Worm (Caenorhabditis elegans) whole organism, L1 larva: ENCODE results near the gene str-141.
A peak's percentile ranks its signal among the peaks of the same experiment; 100 is the strongest.

ENCODE experiments used
- F16B12.6 ChIP-seq: fragments of 150-350 bp; optimal IDR thresholded peaks from 2 replicates; lab custom pipeline; 2014; ENCODE audit warnings: missing biosample characterization, missing genetic modification characterization
- aly-2 ChIP-seq: fragments of 150-350 bp; optimal IDR thresholded peaks from 2 replicates; lab custom pipeline; 2014; ENCODE audit warnings: missing biosample characterization, missing genetic modification characterization
- efl-1 ChIP-seq, 4 experiments: fragments of 150-350 bp; optimal IDR thresholded peaks in 3 of 4; peaks in 1 of 4; 1 replicate in 1 of 4; 2 replicates in 3 of 4; lab custom pipeline; 2014; ENCODE audit warnings: missing biosample characterization in 2 of 4, missing genetic modification characterization in 2 of 4, missing genetic modification reagents in 2 of 4
- fkh-10 ChIP-seq: sonication (generic microtip); optimal IDR thresholded peaks from 2 replicates; lab custom pipeline; 2017; ENCODE audit warnings: missing biosample characterization, missing genetic modification reagents, missing genetic modification characterization
- irx-1 ChIP-seq: sonication (generic microtip); optimal IDR thresholded peaks from 2 replicates; lab custom pipeline; 2016; ENCODE audit warnings: missing genetic modification characterization, missing compliant biosample characterization
- lsy-2 ChIP-seq, 2 experiments: fragments of 150-350 bp; optimal IDR thresholded peaks; 2 replicates each; lab custom pipeline; 2014; ENCODE audit warnings: missing biosample characterization in 2 of 2, missing genetic modification characterization in 2 of 2
- mab-9 ChIP-seq: fragments of 200-800 bp; sonication (Bioruptor generic); IDR thresholded peaks from 2 replicates; pipeline ENCODE4 v1.3.6; 2022; ENCODE audit warnings: missing genetic modification reagents, missing genetic modification characterization, missing compliant biosample characterization
- nhr-12 ChIP-seq: sonication (generic microtip); optimal IDR thresholded peaks from 2 replicates; lab custom pipeline; 2017; ENCODE audit warnings: missing biosample characterization, missing genetic modification characterization
- nhr-76 ChIP-seq: sonication (generic microtip); optimal IDR thresholded peaks from 2 replicates; lab custom pipeline; 2017; ENCODE audit warnings: missing biosample characterization, missing genetic modification characterization
- nhr-85 ChIP-seq: sonication (generic microtip); peaks from one replicate; lab custom pipeline; 2016; ENCODE audit warnings: missing genetic modification characterization, inconsistent platforms, missing compliant biosample characterization
- pag-3 ChIP-seq: sonication (generic microtip); optimal IDR thresholded peaks from 2 replicates; lab custom pipeline; 2017; ENCODE audit warnings: missing genetic modification characterization, mild to moderate bottlenecking, missing compliant biosample characterization, antibody characterized with exemption, borderline replicate concordance; ENCODE audit not compliant: insufficient read depth
- pqm-1 ChIP-seq: sonication (generic microtip); optimal IDR thresholded peaks from 3 replicates; lab custom pipeline; 2017; ENCODE audit warnings: missing biosample characterization, missing genetic modification characterization
- ztf-4 ChIP-seq: fragments of 150-350 bp; optimal IDR thresholded peaks from 2 replicates; lab custom pipeline; 2014; ENCODE audit warnings: missing biosample characterization, missing genetic modification characterization

- TF ChIP-seq nhr-76 (tag; lab: Kevin White, UChicago) (no peak), mab-9 (no peak), nhr-85 (tag; lab: Kevin White, UChicago) (no peak), efl-1 (optimal IDR thresholded peaks at IDR 0.05; lab: Kevin White, UChicago) (no peak), efl-1 (GFP tag; optimal IDR thresholded peaks at IDR 0.05 in 1 of 2; lab: Kevin White, UChicago) (no peak), irx-1 (tag; lab: Kevin White, UChicago) (no peak), pag-3 (tag; lab: Kevin White, UChicago) (no peak), lsy-2 (tag; optimal IDR thresholded peaks at IDR 0.05; lab: Kevin White, UChicago) (no peak), aly-2 (no peak), nhr-12 (tag; lab: Kevin White, UChicago) (no peak), F16B12.6 (no peak), fkh-10 (peak; percentile 90), pqm-1 (no peak), ztf-4 (tag; lab: Kevin White, UChicago) (no peak)
Measured at ce11 chrV:11341130-11341675, 17.6 kb upstream of the str-141 start.
